Worm (Caenorhabditis elegans): ENCODE data around the gene Y51B9A.14.

DNA sequence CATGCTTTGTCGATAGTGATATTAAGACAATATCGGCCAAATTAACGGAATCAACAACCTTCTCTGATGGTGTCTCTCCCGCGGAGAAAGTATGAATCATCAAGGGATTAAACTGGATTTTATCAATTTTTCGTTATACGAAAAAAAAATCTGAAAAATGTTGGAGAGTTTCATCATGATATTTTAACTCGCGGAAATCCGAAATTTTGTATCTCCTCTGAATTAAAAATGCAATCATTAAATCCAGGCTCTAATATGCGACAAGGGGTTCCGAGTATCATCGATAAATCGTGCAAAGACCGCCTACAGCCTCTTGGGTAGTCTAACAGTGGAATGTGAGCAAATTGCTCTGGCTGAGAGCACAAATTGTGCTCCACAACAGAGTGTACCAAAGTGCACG is 21.1 kb downstream of the Y51B9A.14 start, which contains the start of gene C06C3.10:
- no peak for TF ChIP-seq hlh-11 (tag; optimal IDR thresholded peaks at IDR 0.05)
- no peak for TF ChIP-seq ZK546.5 (tag; optimal IDR thresholded peaks at IDR 0.05)
